Fruit fly (Drosophila melanogaster) whole organism, embryonic: Measurements from ENCODE around the gene EAChm.

Experiments used
- B-H1 ChIP-seq: fragments of 200-800 bp; sonication (Bioruptor generic); IDR thresholded peaks from 3 replicates; pipeline ENCODE4 v1.3.6; 2022; ENCODE audit warnings: missing biosample characterization, missing genetic modification characterization
- Bteb2 ChIP-seq: fragments of 200-800 bp; sonication (Bioruptor generic); optimal IDR thresholded peaks from 2 replicates; lab custom pipeline; 2016; ENCODE audit warnings: missing biosample characterization, missing genetic modification characterization
- CG10274 ChIP-seq: fragments of 200-800 bp; sonication (Bioruptor generic); optimal IDR thresholded peaks from 3 replicates; lab custom pipeline; 2017; ENCODE audit warnings: missing biosample characterization, mild to moderate bottlenecking, missing genetic modification characterization
- CG10366 ChIP-seq: fragments of 200-800 bp; sonication (Bioruptor generic); IDR thresholded peaks from 2 replicates; pipeline ENCODE4 v1.3.6; 2022; ENCODE audit warnings: missing biosample characterization, missing genetic modification characterization
- CG10565 ChIP-seq: fragments of 200-800 bp; sonication (Bioruptor generic); optimal IDR thresholded peaks from 3 replicates; lab custom pipeline; 2016; ENCODE audit warnings: missing biosample characterization, mild to moderate bottlenecking, missing genetic modification characterization
- CG11723 ChIP-seq: fragments of 200-800 bp; sonication (Bioruptor generic); optimal IDR thresholded peaks from 2 replicates; lab custom pipeline; 2017; ENCODE audit warnings: missing biosample characterization, mild to moderate bottlenecking, missing genetic modification characterization
- CG12071 ChIP-seq: fragments of 200-800 bp; sonication (Bioruptor generic); optimal IDR thresholded peaks from 3 replicates; lab custom pipeline; 2018; ENCODE audit warnings: missing biosample characterization, mild to moderate bottlenecking, missing genetic modification characterization
- CG14014 ChIP-seq: fragments of 200-800 bp; sonication (Bioruptor generic); IDR thresholded peaks from 2 replicates; pipeline ENCODE4 v1.3.6; 2022; ENCODE audit warnings: missing biosample characterization, missing genetic modification characterization
- CG17359 ChIP-seq: fragments of 200-800 bp; sonication (Bioruptor generic); optimal IDR thresholded peaks from 3 replicates; lab custom pipeline; 2018; ENCODE audit warnings: missing biosample characterization, mild to moderate bottlenecking, missing genetic modification characterization, moderate library complexity
- CG1832 ChIP-seq: fragments of 200-800 bp; sonication (Bioruptor generic); optimal IDR thresholded peaks from 2 replicates; lab custom pipeline; 2017; ENCODE audit warnings: missing biosample characterization, mild to moderate bottlenecking, missing genetic modification characterization, inconsistent platforms
- CG30403 ChIP-seq: fragments of 200-800 bp; sonication (Bioruptor generic); optimal IDR thresholded peaks from 3 replicates; lab custom pipeline; 2016; ENCODE audit warnings: missing biosample characterization, missing genetic modification characterization
- CG31388 ChIP-seq: fragments of 200-800 bp; sonication (Bioruptor generic); optimal IDR thresholded peaks from 2 replicates; lab custom pipeline; 2016; ENCODE audit warnings: missing biosample characterization, missing genetic modification characterization
- CG3726 ChIP-seq: fragments of 200-800 bp; sonication (Bioruptor generic); IDR thresholded peaks from 3 replicates; pipeline ENCODE4, ENCODE4 v1.3.6; 2022; ENCODE audit warnings: missing biosample characterization, missing genetic modification characterization
- CG3847 ChIP-seq: fragments of 200-800 bp; sonication (Bioruptor generic); IDR thresholded peaks from 2 replicates; pipeline ENCODE4 v1.3.6; 2022; ENCODE audit warnings: missing biosample characterization, missing genetic modification characterization
- CG3995 ChIP-seq: fragments of 200-800 bp; sonication (Bioruptor generic); optimal IDR thresholded peaks from 3 replicates; lab custom pipeline; 2016; ENCODE audit warnings: missing biosample characterization, missing genetic modification characterization
- CG42726 ChIP-seq: fragments of 200-800 bp; sonication (Bioruptor generic); IDR thresholded peaks from 2 replicates; pipeline ENCODE4 v1.3.6; 2022; ENCODE audit warnings: missing biosample characterization, missing genetic modification characterization; ENCODE audit not compliant: partially characterized antibody
- CG4424 ChIP-seq: fragments of 200-800 bp; sonication (Bioruptor generic); optimal IDR thresholded peaks from 3 replicates; lab custom pipeline; 2016; ENCODE audit warnings: missing biosample characterization, missing genetic modification characterization
- CG7963 ChIP-seq: fragments of 200-800 bp; sonication (Bioruptor generic); IDR thresholded peaks from 3 replicates; pipeline ENCODE4 v1.3.6; 2022; ENCODE audit warnings: missing biosample characterization, missing genetic modification characterization; ENCODE audit not compliant: partially characterized antibody
- CG8290 ChIP-seq, 3 experiments: fragments of 200-800 bp; sonication (Bioruptor generic); optimal IDR thresholded peaks; 2 replicates each; lab custom pipeline; 2016 to 2019; ENCODE audit warnings: missing biosample characterization in 3 of 3, missing genetic modification characterization in 3 of 3, mild to moderate bottlenecking in 2 of 3, moderate library complexity in 1 of 3
- CG8388 ChIP-seq: fragments of 200-800 bp; sonication (Bioruptor generic); optimal IDR thresholded peaks from 2 replicates; lab custom pipeline; 2019; ENCODE audit warnings: missing biosample characterization, mild to moderate bottlenecking, missing genetic modification characterization, moderate library complexity
- CG8765 ChIP-seq: fragments of 200-800 bp; sonication (Bioruptor generic); IDR thresholded peaks from 2 replicates; pipeline ENCODE4 v1.3.6; 2022; ENCODE audit warnings: missing biosample characterization, missing genetic modification characterization
- CG8944 ChIP-seq: fragments of 200-800 bp; sonication (Bioruptor generic); optimal IDR thresholded peaks from 3 replicates; lab custom pipeline; 2016; ENCODE audit warnings: missing biosample characterization, missing genetic modification characterization
- D19B ChIP-seq: fragments of 200-800 bp; sonication (Bioruptor generic); optimal IDR thresholded peaks from 2 replicates; lab custom pipeline; 2017; ENCODE audit warnings: missing biosample characterization, mild to moderate bottlenecking, missing genetic modification characterization
- Drgx ChIP-seq: fragments of 200-800 bp; sonication (Bioruptor generic); IDR thresholded peaks from 2 replicates; pipeline ENCODE4 v1.3.6; 2022; ENCODE audit warnings: missing biosample characterization, missing genetic modification characterization
- Fer1 ChIP-seq: fragments of 200-800 bp; sonication (Bioruptor generic); optimal IDR thresholded peaks from 2 replicates; lab custom pipeline; 2017; ENCODE audit warnings: missing biosample characterization, mild to moderate bottlenecking, missing genetic modification characterization
- H2.0 ChIP-seq: fragments of 200-800 bp; sonication (Bioruptor generic); IDR thresholded peaks from 2 replicates; pipeline ENCODE4 v1.3.6; 2022; ENCODE audit warnings: missing biosample characterization, missing genetic modification characterization
- HLHmδ ChIP-seq: fragments of 200-800 bp; sonication (Bioruptor generic); optimal IDR thresholded peaks from 2 replicates; lab custom pipeline; 2018; ENCODE audit warnings: missing biosample characterization, mild to moderate bottlenecking, missing genetic modification characterization, moderate library complexity
- Hsf ChIP-seq: fragments of 200-800 bp; sonication (Bioruptor generic); optimal IDR thresholded peaks from 3 replicates; lab custom pipeline; 2016; ENCODE audit warnings: missing biosample characterization, missing genetic modification characterization
- Jarid2 ChIP-seq: fragments of 200-800 bp; sonication (Bioruptor generic); optimal IDR thresholded peaks from 3 replicates; lab custom pipeline; 2017; ENCODE audit warnings: mild to moderate bottlenecking, missing biosample characterization, missing genetic modification reagents, missing genetic modification characterization
- Kr ChIP-seq: fragments of 200-800 bp; sonication (Bioruptor generic); optimal IDR thresholded peaks from 2 replicates; lab custom pipeline; 2017; ENCODE audit warnings: missing biosample characterization, mild to moderate bottlenecking, missing genetic modification characterization
- MBD-R2 ChIP-seq: fragments of 200-800 bp; sonication (Bioruptor generic); IDR thresholded peaks from 2 replicates; pipeline ENCODE4 v1.3.6; 2022; ENCODE audit warnings: missing biosample characterization, missing genetic modification characterization
- Mad ChIP-seq: fragments of 200-800 bp; sonication (Bioruptor generic); optimal IDR thresholded peaks from 2 replicates; lab custom pipeline; 2016; ENCODE audit warnings: missing biosample characterization, missing genetic modification characterization
- Ptx1 ChIP-seq: fragments of 200-800 bp; sonication (Bioruptor generic); IDR thresholded peaks from 2 replicates; pipeline ENCODE4 v1.3.6; 2022; ENCODE audit warnings: missing biosample characterization, missing genetic modification characterization
- Tbp ChIP-seq: fragments of >200 bp; optimal IDR thresholded peaks from 2 replicates; lab custom pipeline; 2018; ENCODE audit warnings: missing biosample characterization, missing genetic modification characterization
- abd-A ChIP-seq: fragments of 200-800 bp; sonication (Bioruptor generic); optimal IDR thresholded peaks from 3 replicates; lab custom pipeline; 2019; ENCODE audit warnings: missing biosample characterization, mild to moderate bottlenecking, missing genetic modification characterization, moderate library complexity
- ac ChIP-seq: fragments of 200-800 bp; sonication (Bioruptor generic); optimal IDR thresholded peaks from 3 replicates; lab custom pipeline; 2017; ENCODE audit warnings: missing biosample characterization, mild to moderate bottlenecking, missing genetic modification characterization
- bowl ChIP-seq: fragments of 200-800 bp; sonication (Bioruptor generic); IDR thresholded peaks from 2 replicates; pipeline ENCODE4 v1.3.6; 2022; ENCODE audit warnings: missing biosample characterization, missing genetic modification characterization
- cad ChIP-seq: fragments of >200 bp; optimal IDR thresholded peaks from 2 replicates; lab custom pipeline; 2017; ENCODE audit warnings: missing biosample characterization, missing genetic modification characterization
- chinmo ChIP-seq: fragments of 200-800 bp; sonication (Bioruptor generic); IDR thresholded peaks from 4 replicates; pipeline ENCODE4 v1.3.6; 2022; ENCODE audit warnings: missing biosample characterization, missing genetic modification characterization; ENCODE audit not compliant: partially characterized antibody
- chm ChIP-seq: fragments of 200-800 bp; sonication (Bioruptor generic); IDR thresholded peaks from 2 replicates; pipeline ENCODE4 v1.3.6; 2022; ENCODE audit warnings: missing biosample characterization, missing genetic modification characterization
- da ChIP-seq: fragments of 200-800 bp; sonication (Bioruptor generic); optimal IDR thresholded peaks from 2 replicates; lab custom pipeline; 2016; ENCODE audit warnings: missing biosample characterization, missing genetic modification characterization
- danr ChIP-seq: fragments of 200-800 bp; sonication (Bioruptor generic); IDR thresholded peaks from 2 replicates; pipeline ENCODE4 v1.3.6; 2022; ENCODE audit warnings: missing biosample characterization, missing genetic modification characterization
- dati ChIP-seq: fragments of 200-800 bp; sonication (Bioruptor generic); IDR thresholded peaks from 2 replicates; pipeline ENCODE4 v1.3.6; 2022; ENCODE audit warnings: missing biosample characterization, missing genetic modification characterization
- dmrt11E ChIP-seq: fragments of 200-800 bp; sonication (Bioruptor generic); optimal IDR thresholded peaks from 3 replicates; lab custom pipeline; 2018; ENCODE audit warnings: missing biosample characterization, mild to moderate bottlenecking, missing genetic modification characterization, moderate library complexity
- fru ChIP-seq: fragments of >200 bp; optimal IDR thresholded peaks from 2 replicates; lab custom pipeline; 2017
- hb ChIP-seq: fragments of 200-800 bp; sonication (Bioruptor generic); IDR thresholded peaks from 3 replicates; pipeline ENCODE4 v1.3.6; 2022; ENCODE audit warnings: missing biosample characterization, missing genetic modification characterization; ENCODE audit not compliant: partially characterized antibody
- lola ChIP-seq, 3 experiments: fragments of >200 bp in 2 of 3; fragments of 200-800 bp in 1 of 3; sonication (Bioruptor generic) in 1 of 3; optimal IDR thresholded peaks; 2 replicates each; lab custom pipeline; 2017 to 2019; ENCODE audit warnings: missing biosample characterization in 3 of 3, missing genetic modification characterization in 3 of 3, mild to moderate bottlenecking in 1 of 3, moderate library complexity in 1 of 3
- ranshi ChIP-seq: fragments of 200-800 bp; sonication (Bioruptor generic); IDR thresholded peaks from 2 replicates; pipeline ENCODE4 v1.3.6; 2022; ENCODE audit warnings: missing biosample characterization, missing genetic modification characterization
- yki ChIP-seq: fragments of >200 bp; optimal IDR thresholded peaks from 3 replicates; lab custom pipeline; 2018
- zen ChIP-seq: fragments of 200-800 bp; sonication (Bioruptor generic); optimal IDR thresholded peaks from 3 replicates; lab custom pipeline; 2018; ENCODE audit warnings: missing biosample characterization, mild to moderate bottlenecking, missing genetic modification characterization, moderate library complexity

Gene EAChm

dm6 chr3L:15104849-15105555 lies 50.4 kb downstream of the EAChm start (continued):
- TF ChIP-seq da: no peak
- TF ChIP-seq CG7963 (GFP tag; lab: Robert Waterston, UW): no peak
- TF ChIP-seq danr: peak; percentile 49; the same call in 1 of the 2 replicates
- TF ChIP-seq CG1832 (GFP tag; lab: Kevin White, UChicago): no peak
- peak; percentile 47; the same call in 1 of the 2 replicates for TF ChIP-seq CG10366 (GFP tag; lab: Robert Waterston, UW)
- peak; percentile 32 for TF ChIP-seq CG12071 (GFP tag; lab: Kevin White, UChicago)
- no peak for TF ChIP-seq chm (GFP tag; lab: Robert Waterston, UW)
- no peak for TF ChIP-seq fru (lab: Kevin White, UChicago)
- TF ChIP-seq ac (GFP tag; lab: Kevin White, UChicago): no peak
- TF ChIP-seq yki (lab: Kevin White, UChicago): no peak
- TF ChIP-seq abd-A (tag; lab: Kevin White, UChicago): no peak
- peak; percentile 47 for TF ChIP-seq CG4424
- peak; percentile 38 for TF ChIP-seq Fer1 (GFP tag; lab: Kevin White, UChicago)
- TF ChIP-seq CG30403: peak; percentile 74
- TF ChIP-seq CG42726 (GFP tag; lab: Robert Waterston, UW): no peak
- peak; percentile 59; the same call in 1 of the 2 replicates for TF ChIP-seq CG14014 (GFP tag; lab: Robert Waterston, UW)
- peak; percentile 42 for TF ChIP-seq Mad (GFP tag; lab: Kevin White, UChicago)
- TF ChIP-seq dmrt11E (tag; lab: Kevin White, UChicago): no peak
- peak; percentile 19; the same call in 1 of the 2 replicates for TF ChIP-seq H2.0 (GFP tag; lab: Robert Waterston, UW)
- TF ChIP-seq lola (GFP tag; optimal IDR thresholded peaks at IDR 0.05; lab: Kevin White, UChicago): no peak
- no peak for TF ChIP-seq B-H1 (GFP tag; lab: Robert Waterston, UW)
- no peak for TF ChIP-seq dati
- no peak for TF ChIP-seq Jarid2 (GFP tag; lab: Kevin White, UChicago)
- TF ChIP-seq Ptx1 (GFP tag; lab: Robert Waterston, UW): peak; percentile 79
- no peak for TF ChIP-seq Kr (GFP tag; lab: Kevin White, UChicago)
- TF ChIP-seq Hsf (GFP tag; lab: Kevin White, UChicago): peak; percentile 68
- no peak for TF ChIP-seq CG8290 (GFP tag; optimal IDR thresholded peaks at IDR 0.05; lab: Kevin White, UChicago)
- TF ChIP-seq CG8290 (tag; optimal IDR thresholded peaks at IDR 0.05; lab: Kevin White, UChicago): peak in 1 of 2 experiments; percentile 51
- TF ChIP-seq CG8765 (GFP tag; lab: Robert Waterston, UW): no peak
- TF ChIP-seq CG31388 (GFP tag; lab: Kevin White, UChicago): no peak
- TF ChIP-seq CG11723: peak; percentile 24
- TF ChIP-seq HLHmδ (GFP tag; lab: Kevin White, UChicago): no peak
- peak; percentile 27 for TF ChIP-seq CG8388 (GFP tag; lab: Kevin White, UChicago)
- TF ChIP-seq hb (GFP tag; lab: Robert Waterston, UW): no peak
- TF ChIP-seq CG3995 (GFP tag; lab: Kevin White, UChicago): no peak
- no peak for TF ChIP-seq cad
- TF ChIP-seq bowl: no peak
- no peak for TF ChIP-seq CG10565
- TF ChIP-seq CG17359 (tag; lab: Kevin White, UChicago): peak; percentile 50
- TF ChIP-seq CG8944 (GFP tag; lab: Kevin White, UChicago): peak; percentile 49
- TF ChIP-seq CG3726 (GFP tag; lab: Robert Waterston, UW): no peak
- TF ChIP-seq Tbp: no peak
- no peak; the same call in 1 of the 2 replicates for TF ChIP-seq ranshi (GFP tag; lab: Robert Waterston, UW)
- TF ChIP-seq Drgx (GFP tag; lab: Robert Waterston, UW): peak; percentile 86
- TF ChIP-seq CG3847 (GFP tag; lab: Robert Waterston, UW): peak; percentile 62
- TF ChIP-seq D19B: peak; percentile 49
- TF ChIP-seq CG10274 (GFP tag; lab: Kevin White, UChicago): peak; percentile 8
- TF ChIP-seq chinmo (GFP tag; lab: Robert Waterston, UW): no peak; the same call in 2 of the 4 replicates
- peak; percentile 43 for TF ChIP-seq Bteb2 (GFP tag; lab: Kevin White, UChicago)
- no peak for TF ChIP-seq zen (tag; lab: Kevin White, UChicago)
- peak; percentile 34; the same call in 1 of the 2 replicates for TF ChIP-seq MBD-R2 (GFP tag; lab: Robert Waterston, UW)
